Fruit fly (Drosophila melanogaster) whole organism, wandering third instar larva: ENCODE results near the gene CG13365.

ENCODE experiments used
- HLH106 ChIP-seq: fragments of 200-800 bp; optimal IDR thresholded peaks from 3 replicates; lab custom pipeline; 2019; ENCODE audit warnings: missing biosample characterization, mild to moderate bottlenecking, missing genetic modification characterization, moderate library complexity
- Hr78 ChIP-seq: fragments of >200 bp; optimal IDR thresholded peaks from 2 replicates; lab custom pipeline; 2017; ENCODE audit warnings: missing biosample characterization, missing genetic modification characterization
- Jra ChIP-seq: sonication (Bioruptor generic); optimal IDR thresholded peaks from 2 replicates; lab custom pipeline; 2016; ENCODE audit warnings: missing biosample characterization, missing genetic modification characterization
- OdsH ChIP-seq: fragments of 200-800 bp; sonication (Bioruptor generic); optimal IDR thresholded peaks from 2 replicates; lab custom pipeline; 2016; ENCODE audit warnings: missing biosample characterization, mild to moderate bottlenecking, missing genetic modification characterization
- Sp1 ChIP-seq: fragments of 200-800 bp; sonication (Bioruptor generic); optimal IDR thresholded peaks from 3 replicates; lab custom pipeline; 2019; ENCODE audit warnings: missing biosample characterization, mild to moderate bottlenecking, missing genetic modification characterization, moderate library complexity
- br ChIP-seq: fragments of 200-800 bp; sonication (Bioruptor generic); optimal IDR thresholded peaks from 2 replicates; lab custom pipeline; 2016; ENCODE audit warnings: missing biosample characterization, missing genetic modification characterization
- dsf ChIP-seq: sonication (Bioruptor generic); optimal IDR thresholded peaks from 2 replicates; lab custom pipeline; 2016; ENCODE audit warnings: missing biosample characterization, missing genetic modification characterization, borderline replicate concordance
- h ChIP-seq: fragments of 200-800 bp; sonication (Bioruptor generic); optimal IDR thresholded peaks from 3 replicates; lab custom pipeline; 2016; ENCODE audit warnings: missing biosample characterization, mild to moderate bottlenecking, missing genetic modification characterization
- pan ChIP-seq: fragments of >200 bp; optimal IDR thresholded peaks from 2 replicates; lab custom pipeline; 2017

dm6 chrX:588941-589340, 32.1 kb downstream of the CG13365 start:
- TF ChIP-seq Sp1 (GFP tag; lab: Kevin White, UChicago) (no peak), pan (lab: Kevin White, UChicago) (no peak), h (GFP tag; lab: Kevin White, UChicago) (no peak), br (GFP tag; lab: Kevin White, UChicago) (no peak), OdsH (no peak), dsf (GFP tag; lab: Kevin White, UChicago) (no peak), HLH106 (tag; lab: Kevin White, UChicago) (no peak), Hr78 (no peak), Jra (GFP tag; lab: Kevin White, UChicago) (no peak)
